Worm (Caenorhabditis elegans) whole organism, young adult: Measurements from ENCODE around the gene T26G10.1.
"Not testable (repeated sequence)": the region's sequence is repeated elsewhere in the genome, so short reads cannot be mapped to it uniquely, and the experiment has no call there.

Experiments used
- B0261.1 ChIP-seq: sonication (generic microtip); optimal IDR thresholded peaks from 2 replicates; lab custom pipeline; 2016; ENCODE audit warnings: mild to moderate bottlenecking, missing genetic modification characterization, moderate library complexity, missing compliant biosample characterization
- F10E7.11 ChIP-seq: sonication (generic microtip); optimal IDR thresholded peaks from 2 replicates; lab custom pipeline; 2017; ENCODE audit warnings: mild to moderate bottlenecking, missing genetic modification characterization, moderate library complexity, missing compliant biosample characterization
- F23B12.7 ChIP-seq: sonication (generic microtip); optimal IDR thresholded peaks from 2 replicates; lab custom pipeline; 2017; ENCODE audit warnings: missing genetic modification characterization, mild to moderate bottlenecking, missing compliant biosample characterization, antibody characterized with exemption, moderate library complexity; ENCODE audit not compliant: insufficient read depth
- F37B4.10 ChIP-seq: fragments of 200-800 bp; sonication (Bioruptor generic); IDR thresholded peaks from 2 replicates; pipeline ENCODE4 v1.3.6; 2022; ENCODE audit warnings: missing genetic modification characterization, missing compliant biosample characterization
- F49E8.2 ChIP-seq: sonication (generic microtip); optimal IDR thresholded peaks from 3 replicates; lab custom pipeline; 2017; ENCODE audit warnings: missing genetic modification characterization, mild to moderate bottlenecking, missing compliant biosample characterization, antibody characterized with exemption, moderate library complexity; ENCODE audit not compliant: insufficient read depth
- K11D2.4 ChIP-seq: fragments of 200-800 bp; sonication (Bioruptor generic); IDR thresholded peaks from 2 replicates; pipeline ENCODE4 v1.3.6; 2022; ENCODE audit warnings: missing genetic modification reagents, missing genetic modification characterization, missing compliant biosample characterization
- Y56A3A.18 ChIP-seq: fragments of 200-800 bp; sonication (Bioruptor generic); IDR thresholded peaks from 2 replicates; pipeline ENCODE4 v1.3.6; 2022; ENCODE audit warnings: missing genetic modification reagents, missing genetic modification characterization, missing compliant biosample characterization
- Y95B8A.8 ChIP-seq: fragments of 200-800 bp; sonication (Bioruptor generic); IDR thresholded peaks from 2 replicates; pipeline ENCODE4 v1.3.6; 2022; ENCODE audit warnings: missing genetic modification reagents, missing genetic modification characterization, missing compliant biosample characterization
- ZK185.1 ChIP-seq: sonication (generic microtip); optimal IDR thresholded peaks from 2 replicates; lab custom pipeline; 2016; ENCODE audit warnings: mild to moderate bottlenecking, missing genetic modification characterization, missing compliant biosample characterization; ENCODE audit not compliant: poor library complexity, severe bottlenecking
- atf-7 ChIP-seq: sonication (generic microtip); optimal IDR thresholded peaks from 2 replicates; lab custom pipeline; 2017; ENCODE audit warnings: mild to moderate bottlenecking, missing genetic modification characterization, missing compliant biosample characterization
- attf-6 ChIP-seq: fragments of 200-800 bp; sonication (Bioruptor generic); IDR thresholded peaks from 2 replicates; pipeline ENCODE4 v1.3.6; 2022; ENCODE audit warnings: missing genetic modification reagents, missing genetic modification characterization, missing compliant biosample characterization
- ccch-3 ChIP-seq: fragments of 200-800 bp; sonication (Bioruptor generic); optimal IDR thresholded peaks from 2 replicates; lab custom pipeline; 2018; ENCODE audit warnings: mild to moderate bottlenecking, missing genetic modification characterization, missing compliant biosample characterization
- cebp-2 ChIP-seq: fragments of 200-800 bp; sonication (Bioruptor generic); IDR thresholded peaks from 2 replicates; pipeline ENCODE4 v1.3.6; 2022; ENCODE audit warnings: missing genetic modification characterization, missing compliant biosample characterization
- ceh-40 ChIP-seq: fragments of 200-800 bp; sonication (Bioruptor generic); IDR thresholded peaks from 2 replicates; pipeline ENCODE4 v1.3.6; 2022; ENCODE audit warnings: missing genetic modification characterization, missing compliant biosample characterization
- ceh-79 ChIP-seq: sonication (generic microtip); optimal IDR thresholded peaks from 2 replicates; lab custom pipeline; 2017; ENCODE audit warnings: mild to moderate bottlenecking, missing genetic modification characterization, missing compliant biosample characterization
- chd-7 ChIP-seq: sonication (generic microtip); optimal IDR thresholded peaks from 2 replicates; lab custom pipeline; 2016; ENCODE audit warnings: mild to moderate bottlenecking, missing genetic modification characterization, moderate library complexity, missing compliant biosample characterization
- dox-1 ChIP-seq: fragments of 200-800 bp; sonication (Bioruptor generic); IDR thresholded peaks from 2 replicates; pipeline ENCODE4 v1.3.6; 2022; ENCODE audit warnings: missing genetic modification reagents, missing genetic modification characterization, missing compliant biosample characterization
- efl-1 ChIP-seq: fragments of 150-350 bp; optimal IDR thresholded peaks from 2 replicates; lab custom pipeline; 2014; ENCODE audit warnings: missing biosample characterization, missing genetic modification reagents, missing genetic modification characterization
- egl-44 ChIP-seq: fragments of 200-800 bp; sonication (Bioruptor generic); IDR thresholded peaks from 2 replicates; pipeline ENCODE4 v1.3.6; 2022; ENCODE audit warnings: missing genetic modification reagents, missing genetic modification characterization, missing compliant biosample characterization
- hmg-1.2 ChIP-seq: fragments of 200-800 bp; sonication (Bioruptor generic); IDR thresholded peaks from 2 replicates; pipeline ENCODE4 v1.3.6; 2022; ENCODE audit warnings: missing genetic modification reagents, missing genetic modification characterization, missing compliant biosample characterization
- hsf-1 ChIP-seq: fragments of 200-800 bp; sonication (Bioruptor generic); IDR thresholded peaks from 2 replicates; pipeline ENCODE4 v1.3.6; 2022; ENCODE audit warnings: missing genetic modification reagents, missing genetic modification characterization, missing compliant biosample characterization
- lag-1 ChIP-seq: fragments of 200-800 bp; sonication (Bioruptor generic); IDR thresholded peaks from 2 replicates; pipeline ENCODE4 v1.3.6; 2022; ENCODE audit warnings: missing genetic modification reagents, missing genetic modification characterization, missing compliant biosample characterization
- lsy-27 ChIP-seq: sonication (generic microtip); optimal IDR thresholded peaks from 2 replicates; lab custom pipeline; 2017; ENCODE audit warnings: missing genetic modification characterization, mild to moderate bottlenecking, missing compliant biosample characterization, antibody characterized with exemption, missing genotype, borderline replicate concordance; ENCODE audit not compliant: insufficient read depth
- madf-6 ChIP-seq: fragments of 200-800 bp; sonication (Bioruptor generic); IDR thresholded peaks from 2 replicates; pipeline ENCODE4 v1.3.6; 2022; ENCODE audit warnings: missing genetic modification reagents, missing genetic modification characterization, missing compliant biosample characterization
- nfya-1 ChIP-seq: sonication (generic microtip); optimal IDR thresholded peaks from 2 replicates; lab custom pipeline; 2017; ENCODE audit warnings: antibody characterized with exemption, missing compliant biosample characterization, missing genetic modification characterization, borderline replicate concordance; ENCODE audit not compliant: insufficient read depth
- nhr-120 ChIP-seq: fragments of 200-800 bp; sonication (Bioruptor generic); IDR thresholded peaks from 2 replicates; pipeline ENCODE4 v1.3.6; 2022; ENCODE audit warnings: missing genetic modification characterization, missing compliant biosample characterization
- nhr-179 ChIP-seq: sonication (generic microtip); optimal IDR thresholded peaks from 2 replicates; lab custom pipeline; 2016; ENCODE audit warnings: mild to moderate bottlenecking, missing genetic modification characterization, missing compliant biosample characterization
- nhr-80 ChIP-seq: sonication (generic microtip); optimal IDR thresholded peaks from 2 replicates; lab custom pipeline; 2016; ENCODE audit warnings: missing genetic modification characterization, missing compliant biosample characterization
- pbrm-1 ChIP-seq: fragments of 200-800 bp; sonication (Bioruptor generic); IDR thresholded peaks from 2 replicates; pipeline ENCODE4 v1.3.6; 2022; ENCODE audit warnings: missing genetic modification reagents, missing genetic modification characterization, missing compliant biosample characterization
- rec-8 ChIP-seq, 2 experiments: sonication (generic microtip); optimal IDR thresholded peaks; 2 replicates each; lab custom pipeline; 2016; ENCODE audit warnings: mild to moderate bottlenecking in 2 of 2, missing genetic modification characterization in 2 of 2, missing genetic modification reagents in 2 of 2, missing genotype in 2 of 2, missing biosample characterization in 1 of 2, missing compliant biosample characterization in 1 of 2, moderate library complexity in 1 of 2
- rpc-1 ChIP-seq, 2 experiments: fragments of 150-350 bp in 1 of 2; sonication (generic microtip) in 1 of 2; optimal IDR thresholded peaks; 2 replicates each; lab custom pipeline; 2014 to 2018; ENCODE audit warnings: missing biosample characterization in 1 of 2, missing genetic modification characterization in 1 of 2, missing genetic modification reagents in 1 of 2, missing genotype in 1 of 2
- sea-2 ChIP-seq: fragments of 200-800 bp; sonication (Bioruptor generic); IDR thresholded peaks from 2 replicates; pipeline ENCODE4 v1.3.6; 2022; ENCODE audit warnings: missing genetic modification characterization, missing compliant biosample characterization
- snpc-1.1 ChIP-seq: sonication (generic microtip); optimal IDR thresholded peaks from 2 replicates; lab custom pipeline; 2017; ENCODE audit warnings: missing genetic modification characterization, mild to moderate bottlenecking, missing compliant biosample characterization, antibody characterized with exemption, moderate library complexity, missing genotype, missing genetic modification reagents; ENCODE audit not compliant: insufficient read depth
- snpc-1.3 ChIP-seq: sonication (generic microtip); optimal IDR thresholded peaks from 2 replicates; lab custom pipeline; 2017; ENCODE audit warnings: missing genetic modification characterization, mild to moderate bottlenecking, missing compliant biosample characterization, antibody characterized with exemption, moderate library complexity, missing genotype, missing genetic modification reagents; ENCODE audit not compliant: insufficient read depth
- sptf-2 ChIP-seq: fragments of 200-800 bp; sonication (Bioruptor generic); optimal IDR thresholded peaks from 2 replicates; lab custom pipeline; 2018; ENCODE audit warnings: mild to moderate bottlenecking, missing genetic modification characterization, missing compliant biosample characterization
- ztf-22 ChIP-seq: fragments of 200-800 bp; sonication (Bioruptor generic); optimal IDR thresholded peaks from 2 replicates; lab custom pipeline; 2018; ENCODE audit warnings: mild to moderate bottlenecking, missing genetic modification characterization, moderate library complexity, missing compliant biosample characterization

Gene T26G10.1

ce11 chrIII:9426301-9426700, 19.9 kb upstream of the T26G10.1 start, which contains the start of gene T26G10.5:
Gene T26G10.5 (minus strand): TSS chrIII:9426401.
- TF ChIP-seq K11D2.4 (GFP tag; lab: Robert Waterston, UW) (no peak), chd-7 (no peak), nhr-179 (no peak), lag-1 (GFP tag; lab: Robert Waterston, UW) (no peak), nfya-1 (tag; lab: Kevin White, UChicago) (no peak), rec-8 (tag; optimal IDR thresholded peaks at IDR 0.05; lab: Kevin White, UChicago) (no peak), egl-44 (GFP tag; lab: Robert Waterston, UW) (no peak), sptf-2 (GFP tag; lab: Kevin White, UChicago) (no peak), F49E8.2 (tag; lab: Kevin White, UChicago) (no peak), nhr-80 (no peak), lsy-27 (no peak), pbrm-1 (no peak), cebp-2 (GFP tag; lab: Robert Waterston, UW) (no peak), madf-6 (GFP tag; lab: Robert Waterston, UW) (no peak), sea-2 (GFP tag; lab: Robert Waterston, UW) (no peak), hmg-1.2 (GFP tag; lab: Robert Waterston, UW) (no peak), rpc-1 (optimal IDR thresholded peaks at IDR 0.05; lab: Kevin White, UChicago) (no peak), rpc-1 (tag; optimal IDR thresholded peaks at IDR 0.05; lab: Kevin White, UChicago) (no peak), ceh-79 (tag; lab: Kevin White, UChicago) (no peak)

ce11 chrIII:9420231-9420630, 13.8 kb upstream of the T26G10.1 start, which contains the start of gene T26G10.4:
Gene T26G10.4 (plus strand): TSS chrIII:9420531.
- not testable (repeated sequence) for TF ChIP-seq ztf-22, Y56A3A.18, ZK185.1

- TF ChIP-seq dox-1 (GFP tag; lab: Robert Waterston, UW) (no peak), hsf-1 (GFP tag; lab: Robert Waterston, UW) (no peak), snpc-1.3 (tag; lab: Kevin White, UChicago) (no peak), ceh-40 (GFP tag; lab: Robert Waterston, UW) (no peak), F37B4.10 (no peak), rec-8 (tag; optimal IDR thresholded peaks at IDR 0.05; lab: Kevin White, UChicago) (no peak), B0261.1 (tag; lab: Kevin White, UChicago) (no peak), F23B12.7 (no peak), atf-7 (no peak), sea-2 (GFP tag; lab: Robert Waterston, UW) (no peak), efl-1 (GFP tag; lab: Kevin White, UChicago) (no peak), F10E7.11 (no peak), F49E8.2 (tag; lab: Kevin White, UChicago) (no peak), nhr-120 (GFP tag; lab: Robert Waterston, UW) (no peak), ccch-3 (GFP tag; lab: Kevin White, UChicago) (no peak), Y95B8A.8 (GFP tag; lab: Robert Waterston, UW) (no peak), ztf-22 (no peak), attf-6 (GFP tag; lab: Robert Waterston, UW) (no peak), snpc-1.1 (no peak)
- TF ChIP-seq, all 124 proteins: peak for 0
Measured at ce11 chrIII:9413340-9413739, 6.9 kb upstream of the T26G10.1 start, which contains the start of gene T26G10.3. Gene T26G10.3 (minus strand): TSS chrIII:9413440.
